Fruit fly (Drosophila melanogaster): ENCODE measurements around the gene CG5854.
A peak's percentile ranks its signal among the peaks of the same experiment; 100 is the strongest.

Gene CG5854

dm6 chr3R:23969449-23969848, 35.7 kb downstream of the CG5854 start (continued):
- no peak for TF ChIP-seq Bgb (GFP tag; IDR thresholded peaks at IDR 0.05; ENCODE audit: partially characterized antibody)
- TF ChIP-seq Dbx (GFP tag; IDR thresholded peaks at IDR 0.05): peak; percentile 35; the same call in 2 of the 3 replicates
- 0 out of 2 replicates have a peak, but pooled peaks have one; percentile 27 for TF ChIP-seq CG9215 (GFP tag; IDR thresholded peaks at IDR 0.05)
- no peak for TF ChIP-seq tio (GFP tag; optimal IDR thresholded peaks at IDR 0.05)
- no peak for TF ChIP-seq CG11398 (GFP tag; optimal IDR thresholded peaks at IDR 0.05)
- peak; percentile 26; the same call in 1 of the 2 replicates for TF ChIP-seq wor (GFP tag; IDR thresholded peaks at IDR 0.05)
- no peak for TF ChIP-seq CG12769 (tag; optimal IDR thresholded peaks at IDR 0.05)
- no peak for TF ChIP-seq Ravus (GFP tag; IDR thresholded peaks at IDR 0.05)
- TF ChIP-seq Lpt (GFP tag; optimal IDR thresholded peaks at IDR 0.05): no peak
- no peak for TF ChIP-seq exex (tag; optimal IDR thresholded peaks at IDR 0.05)
- TF ChIP-seq Atf-2 (GFP tag; optimal IDR thresholded peaks at IDR 0.05): no peak
- peak; percentile 43; the same call in 2 of the 3 replicates for TF ChIP-seq Aef1 (GFP tag; IDR thresholded peaks at IDR 0.05)
- peak; percentile 17 for TF ChIP-seq CG12104 (GFP tag; optimal IDR thresholded peaks at IDR 0.05)
- TF ChIP-seq CG12155 (GFP tag; optimal IDR thresholded peaks at IDR 0.05): no peak
- peak; percentile 36 for TF ChIP-seq BtbVII (GFP tag; optimal IDR thresholded peaks at IDR 0.05)
- no peak for TF ChIP-seq Neu2 (GFP tag; optimal IDR thresholded peaks at IDR 0.05; ENCODE audit: borderline replicate concordance)
- no peak for TF ChIP-seq CG3838 (GFP tag; optimal IDR thresholded peaks at IDR 0.05)
- TF ChIP-seq ab (GFP tag; optimal IDR thresholded peaks at IDR 0.05): no peak
- no peak for TF ChIP-seq CG13287 (GFP tag; IDR thresholded peaks at IDR 0.05; ENCODE audit: partially characterized antibody)
- no peak for TF ChIP-seq vnd (GFP tag; IDR thresholded peaks at IDR 0.05; ENCODE audit: partially characterized antibody)
- peak; percentile 65 for TF ChIP-seq lmd (GFP tag; IDR thresholded peaks at IDR 0.05)
- peak in 1 of 2 experiments; percentile 53 for TF ChIP-seq bsh (GFP tag; optimal IDR thresholded peaks at IDR 0.05)
- no peak for TF ChIP-seq CG1603 (tag; optimal IDR thresholded peaks at IDR 0.05)
- TF ChIP-seq Deaf1 (tag; optimal IDR thresholded peaks at IDR 0.05): peak; percentile 39
- no peak for TF ChIP-seq CG4854 (GFP tag; optimal IDR thresholded peaks at IDR 0.05)
- no peak for TF ChIP-seq CG18764 (GFP tag; optimal IDR thresholded peaks at IDR 0.05)
- no peak for TF ChIP-seq MTF-1 (GFP tag; optimal IDR thresholded peaks at IDR 0.05; ENCODE audit: borderline replicate concordance)
- TF ChIP-seq usp (GFP tag; optimal IDR thresholded peaks at IDR 0.05): no peak
- no peak for TF ChIP-seq zfh2 (GFP tag; optimal IDR thresholded peaks at IDR 0.05)
- peak; percentile 56 for TF ChIP-seq ATbp (GFP tag; optimal IDR thresholded peaks at IDR 0.05)
- TF ChIP-seq repo (GFP tag; optimal IDR thresholded peaks at IDR 0.05): no peak
- TF ChIP-seq CG1792 (GFP tag; optimal IDR thresholded peaks at IDR 0.05): no peak
- TF ChIP-seq CG1832 (GFP tag; optimal IDR thresholded peaks at IDR 0.05): no peak
- no peak for TF ChIP-seq odd (GFP tag; optimal IDR thresholded peaks at IDR 0.05)
- TF ChIP-seq Optix (GFP tag; IDR thresholded peaks at IDR 0.05): no peak
- TF ChIP-seq dmrt99B (tag; optimal IDR thresholded peaks at IDR 0.05): peak; percentile 58
- no peak for TF ChIP-seq CG13123 (GFP tag; optimal IDR thresholded peaks at IDR 0.05)
- peak; percentile 23 for TF ChIP-seq salm (tag; optimal IDR thresholded peaks at IDR 0.05)
- TF ChIP-seq CG15011 (GFP tag; optimal IDR thresholded peaks at IDR 0.05): no peak
- TF ChIP-seq az2 (GFP tag; optimal IDR thresholded peaks at IDR 0.05): peak; percentile 5
- TF ChIP-seq zen2 (GFP tag; IDR thresholded peaks at IDR 0.05; ENCODE audit: partially characterized antibody): no peak
- no peak for TF ChIP-seq CG8290 (GFP tag; optimal IDR thresholded peaks at IDR 0.05)
- no peak for TF ChIP-seq CG8290 (tag; optimal IDR thresholded peaks at IDR 0.05)
- no peak for TF ChIP-seq toy (GFP tag; IDR thresholded peaks at IDR 0.05)
- 0 out of 2 replicates have a peak, but pooled peaks have one; percentile 3 for TF ChIP-seq NFAT (GFP tag; IDR thresholded peaks at IDR 0.05)
- no peak for TF ChIP-seq en (GFP tag; optimal IDR thresholded peaks at IDR 0.05)
- no peak for TF ChIP-seq CG7745 (tag; optimal IDR thresholded peaks at IDR 0.05)
- TF ChIP-seq Elba2 (GFP tag; optimal IDR thresholded peaks at IDR 0.05): no peak
- TF ChIP-seq sob (GFP tag; IDR thresholded peaks at IDR 0.05): 0 out of 2 replicates have a peak, but pooled peaks have one; percentile 32
- TF ChIP-seq CG1024 (GFP tag; IDR thresholded peaks at IDR 0.05): 0 out of 2 replicates have a peak, but pooled peaks have one; percentile 27
- TF ChIP-seq crc (GFP tag; optimal IDR thresholded peaks at IDR 0.05): no peak
- TF ChIP-seq fd64A (GFP tag; optimal IDR thresholded peaks at IDR 0.05): no peak
